Worm (Caenorhabditis elegans): ENCODE measurements around the gene wdr-5.3.

DNA sequence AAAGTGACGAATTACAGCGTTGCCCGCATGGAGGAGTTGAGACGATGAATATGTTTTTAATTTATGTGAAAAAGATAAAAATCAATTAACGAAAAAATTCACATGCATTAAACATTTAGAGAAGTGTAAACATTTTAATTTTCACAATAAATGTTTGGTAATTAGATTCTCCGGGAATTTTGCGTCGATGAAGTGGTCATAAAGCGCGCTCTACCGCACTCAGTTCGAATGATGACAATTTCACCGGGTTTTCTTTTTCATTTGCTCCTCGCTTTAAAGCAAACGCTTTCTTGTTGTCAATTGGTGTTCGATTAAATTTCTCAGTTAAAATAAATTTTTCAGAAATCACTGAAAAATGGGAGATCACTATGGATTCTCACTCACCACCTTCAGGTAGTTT lies 33.1 kb downstream of the wdr-5.3 start, which contains the start of the genes D1054.1 and pas-2:
- TF ChIP-seq klf-2 (GFP tag; conservative IDR thresholded peaks at IDR 0.05) (no peak), T22C8.4 (GFP tag; IDR thresholded peaks at IDR 0.05) (no peak), flt-1 (GFP tag; IDR thresholded peaks at IDR 0.05) (no peak), ztf-23 (GFP tag; IDR thresholded peaks at IDR 0.05) (no peak), ztf-29 (GFP tag; IDR thresholded peaks at IDR 0.05) (no peak), med-1 (GFP tag; optimal IDR thresholded peaks at IDR 0.05; ENCODE audit: insufficient read depth) (no peak)
